Worm (Caenorhabditis elegans): ENCODE measurements around the gene C07B5.3.
A peak's percentile ranks its signal among the peaks of the same experiment; 100 is the strongest.

Gene C07B5.3

DNA sequence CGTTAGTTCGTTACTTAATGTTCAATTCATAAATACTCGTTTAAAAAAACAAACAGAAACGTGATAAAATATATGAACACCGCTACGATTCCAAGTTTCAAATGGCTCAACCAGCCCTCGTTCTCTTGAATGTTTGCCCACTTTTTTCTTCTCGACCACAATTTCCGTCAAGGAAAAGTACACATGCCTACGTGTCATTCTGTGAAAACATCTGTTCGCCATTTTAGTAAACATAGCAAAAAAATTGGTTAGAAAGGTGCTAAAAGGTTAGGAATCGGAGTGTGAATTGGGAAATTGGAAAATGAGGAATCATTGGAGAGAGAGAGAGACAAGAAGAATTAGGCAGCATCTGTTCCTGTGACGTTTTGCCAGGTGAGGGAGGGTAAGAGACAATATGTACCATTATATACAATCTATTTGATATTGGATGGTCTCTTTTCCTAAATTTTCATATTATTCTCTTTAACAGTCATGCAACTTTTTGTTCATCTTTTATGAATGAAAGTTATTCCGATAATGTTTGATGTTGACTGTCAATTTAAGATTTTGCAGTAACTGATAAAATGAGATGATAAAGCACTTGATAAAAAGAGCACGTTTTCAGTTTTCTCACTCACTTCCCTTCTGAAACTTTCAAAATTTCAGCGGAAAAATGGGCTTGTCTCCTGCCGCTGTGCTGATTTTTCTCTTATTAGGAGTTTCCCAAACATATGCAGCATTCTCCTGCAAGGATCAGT, 16.4 kb upstream of the C07B5.3 start, which contains the start of gene nuc-1 (continued):
- TF ChIP-seq rbr-2 (tag; optimal IDR thresholded peaks at IDR 0.05), result no peak
- TF ChIP-seq lin-15B (tag; optimal IDR thresholded peaks at IDR 0.05), result no peak
- no peak for TF ChIP-seq zip-2 (tag; optimal IDR thresholded peaks at IDR 0.05)
- TF ChIP-seq aha-1 (tag), result no peak
- TF ChIP-seq spr-1 (tag; optimal IDR thresholded peaks at IDR 0.05), result no peak
- no peak for TF ChIP-seq nhr-25 (tag; optimal IDR thresholded peaks at IDR 0.05; ENCODE audit: borderline replicate concordance, insufficient read depth)
- TF ChIP-seq madf-5 (GFP tag; IDR thresholded peaks at IDR 0.05), result no peak

DNA sequence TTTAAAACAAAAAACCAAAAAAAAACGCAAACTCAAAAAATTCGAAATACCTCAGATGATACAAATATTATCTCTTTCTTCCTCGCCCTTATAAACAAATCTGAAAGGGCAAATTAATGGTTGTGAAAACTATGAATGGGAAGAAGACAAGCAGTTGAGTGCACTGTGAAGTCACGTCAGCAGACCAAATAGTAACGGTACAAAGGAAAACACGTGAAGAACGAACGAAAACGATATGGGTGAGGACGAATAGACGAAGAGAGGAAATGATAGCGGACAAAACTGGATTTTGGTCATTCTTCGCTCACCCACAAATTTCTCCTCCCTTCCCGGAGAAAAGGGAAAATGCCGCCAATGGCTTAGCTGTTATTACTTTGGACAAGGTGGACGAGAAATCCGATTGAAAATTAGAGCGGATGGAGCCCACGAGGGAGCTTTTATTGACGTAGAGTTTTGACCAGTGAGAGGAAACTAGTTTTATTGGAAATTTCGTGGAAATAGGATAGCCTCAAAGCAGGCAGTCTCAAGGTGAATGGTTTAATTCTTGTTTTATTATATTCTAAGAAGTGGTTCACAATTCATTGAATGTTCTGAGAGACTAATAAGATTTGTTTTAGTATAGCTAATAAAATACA, 14.6 kb upstream of the C07B5.3 start:
- peak; percentile 63 for TF ChIP-seq nhr-48 (tag; optimal IDR thresholded peaks at IDR 0.05)
- peak; percentile 36 for TF ChIP-seq mxl-3 (GFP tag; optimal IDR thresholded peaks at IDR 0.05)
- peak in 1 of 2 experiments; percentile 23 for TF ChIP-seq hif-1 (tag; optimal IDR thresholded peaks at IDR 0.05)
- no peak for TF ChIP-seq snpc-1.2 (GFP tag; IDR thresholded peaks at IDR 0.05)
- no peak for TF ChIP-seq gei-8 (GFP tag; optimal IDR thresholded peaks at IDR 0.05)
- TF ChIP-seq dve-1 (tag; optimal IDR thresholded peaks at IDR 0.05; ENCODE audit: insufficient read depth), result peak; percentile 53
- peak; percentile 19 for TF ChIP-seq mep-1 (tag; optimal IDR thresholded peaks at IDR 0.05)
- TF ChIP-seq hlh-30 (tag; optimal IDR thresholded peaks at IDR 0.05; ENCODE audit: insufficient read depth), result peak; percentile 68
- peak; percentile 92 for TF ChIP-seq aha-1 (tag)
- no peak for TF ChIP-seq F37D6.2 (tag; optimal IDR thresholded peaks at IDR 0.05)
- TF ChIP-seq ces-1 (GFP tag; optimal IDR thresholded peaks at IDR 0.05), result no peak
- TF ChIP-seq nhr-6 (tag; optimal IDR thresholded peaks at IDR 0.05), result peak; percentile 13
- peak; percentile 34 for TF ChIP-seq nhr-28 (tag; optimal IDR thresholded peaks at IDR 0.05)
- TF ChIP-seq mdl-1 (tag; optimal IDR thresholded peaks at IDR 0.05), result peak in 1 of 2 experiments; percentile 75
- TF ChIP-seq hlh-11 (tag; optimal IDR thresholded peaks at IDR 0.05), result peak; percentile 58

DNA sequence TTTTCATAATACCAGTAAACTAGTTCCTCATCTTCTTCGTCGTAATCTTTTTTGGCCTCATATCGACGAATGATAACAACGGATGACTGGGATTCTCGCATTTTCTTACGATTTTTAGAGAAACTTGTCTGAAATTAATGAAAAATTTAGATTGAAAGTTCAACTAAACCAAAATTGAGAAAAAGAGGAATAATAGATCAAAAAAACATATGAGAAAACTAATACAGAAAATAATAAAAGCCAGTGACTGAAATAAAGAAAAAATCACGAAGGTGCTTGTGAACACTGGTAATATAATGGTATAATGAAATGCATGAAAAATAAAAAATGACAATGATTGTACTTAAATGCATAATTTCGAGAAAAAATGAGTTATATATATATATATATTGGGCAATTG, 13.6 kb upstream of the C07B5.3 start, which contains the start of gene C07B5.8:
Gene C07B5.8, minus strand, starts transcription at position 101 of the 400 bp plus-strand sequence.
- TF ChIP-seq aha-1 (tag) (peak; percentile 78), dmd-9 (GFP tag; IDR thresholded peaks at IDR 0.05) (no peak)

DNA sequence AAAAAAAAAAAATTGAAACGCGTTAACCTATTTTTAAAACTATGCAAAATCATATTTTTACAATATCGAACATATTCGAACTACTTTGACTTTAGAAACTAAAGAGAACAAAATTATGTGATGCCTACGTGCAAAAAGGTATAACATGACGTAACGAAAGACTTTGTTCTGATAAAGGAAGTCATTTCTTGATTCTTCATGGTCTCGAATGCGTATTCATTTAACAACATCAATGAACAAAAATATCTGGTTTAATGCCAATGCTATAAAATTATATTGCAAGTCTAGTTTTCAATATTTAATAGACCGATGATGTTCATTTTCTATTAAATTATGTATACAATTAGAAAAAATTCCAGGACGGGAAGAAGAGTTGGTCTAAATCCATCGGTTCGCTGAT, 13.0 kb upstream of the C07B5.3 start:
- peak; percentile 38 for TF ChIP-seq mep-1 (tag; optimal IDR thresholded peaks at IDR 0.05)
- peak in 1 of 2 experiments; percentile 57 for TF ChIP-seq hif-1 (tag; optimal IDR thresholded peaks at IDR 0.05)
- TF ChIP-seq T26A8.4 (GFP tag; IDR thresholded peaks at IDR 0.05), result 0 out of 2 replicates have a peak, but pooled peaks have one; percentile 39
- peak in 1 of 2 experiments; percentile 13 for TF ChIP-seq lsy-2 (tag; optimal IDR thresholded peaks at IDR 0.05)
- 0 out of 2 replicates have a peak, but pooled peaks have one; percentile 28 for TF ChIP-seq zfp-3 (GFP tag; conservative IDR thresholded peaks at IDR 0.05)
- no peak for TF ChIP-seq snpc-1.2 (GFP tag; IDR thresholded peaks at IDR 0.05)
- TF ChIP-seq tra-1 (GFP tag; IDR thresholded peaks at IDR 0.05), result no peak

DNA sequence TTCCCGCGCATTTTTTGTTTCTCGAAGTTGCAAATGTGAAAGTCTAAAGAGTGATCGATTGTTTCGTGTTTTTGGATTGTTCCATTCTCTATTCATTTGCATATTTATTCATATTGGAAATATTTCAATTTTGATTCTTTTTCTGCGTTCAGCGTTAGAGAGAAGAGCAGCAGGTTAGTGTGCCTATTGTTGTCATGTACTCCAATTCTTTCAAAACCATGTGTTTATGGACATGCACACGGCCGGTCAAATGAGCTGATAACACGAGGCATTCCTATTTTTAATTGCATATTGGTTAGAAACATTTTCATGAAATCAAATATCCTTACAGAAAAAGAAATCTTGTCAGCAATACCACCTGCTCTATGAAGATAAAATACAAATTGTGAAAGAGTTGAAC, 8.6 kb upstream of the C07B5.3 start:
- TF ChIP-seq Y105C5A.15 (GFP tag; IDR thresholded peaks at IDR 0.05), result no peak
- TF ChIP-seq nhr-28 (tag; optimal IDR thresholded peaks at IDR 0.05), result peak; percentile 45
- no peak for TF ChIP-seq daf-12 (tag; optimal IDR thresholded peaks at IDR 0.05)
- peak in 1 of 2 experiments; percentile 6 for TF ChIP-seq unc-62 (GFP tag; optimal IDR thresholded peaks at IDR 0.05 in 1 of 2)
- no peak for TF ChIP-seq unc-62 (tag; optimal IDR thresholded peaks at IDR 0.05)
- peak; percentile 63 for TF ChIP-seq hlh-30 (tag; optimal IDR thresholded peaks at IDR 0.05; ENCODE audit: insufficient read depth)
- TF ChIP-seq lin-15B (tag; optimal IDR thresholded peaks at IDR 0.05), result no peak
- TF ChIP-seq mxl-3 (GFP tag; optimal IDR thresholded peaks at IDR 0.05), result peak; percentile 22
- no peak for TF ChIP-seq daf-16 (GFP tag; optimal IDR thresholded peaks at IDR 0.05)
- TF ChIP-seq daf-16 (tag; optimal IDR thresholded peaks at IDR 0.05), result peak; percentile 64
- no peak for TF ChIP-seq R02D3.7 (tag; optimal IDR thresholded peaks at IDR 0.05)
